2 worm cellular contexts compared by ENCODE assay signal in the genomic region with DNA sequence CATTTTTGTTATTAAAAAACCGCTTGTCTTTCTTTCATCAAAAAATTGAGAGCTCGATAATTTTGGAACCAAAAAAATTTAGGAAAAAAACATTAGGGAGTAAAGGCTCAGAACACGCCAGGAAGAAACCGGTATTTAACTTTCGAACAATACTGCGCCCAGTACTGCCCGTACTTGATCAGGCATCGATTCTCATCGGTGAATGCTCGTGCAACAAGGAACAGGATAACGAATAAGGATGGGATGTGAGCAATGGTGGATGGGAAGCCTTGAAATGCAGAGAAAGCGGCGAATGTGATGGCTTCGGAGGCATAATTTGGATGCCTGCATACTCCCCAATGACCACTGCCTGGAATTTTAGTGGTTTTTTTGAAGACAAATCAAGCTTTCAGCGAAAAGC.
A peak's percentile ranks its signal among the peaks of the same experiment; 100 is the strongest.
TF ChIP-seq lines count a peak whose summit lies in the region.

No protein-coding gene starts in this region.

TF ChIP-seq in whole organism, L4 larva, 104 proteins besides CTCF, POLR2A, EP300 and RAD21:
- no peak for TF ChIP-seq unc-130 (GFP tag; optimal IDR thresholded peaks at IDR 0.05; lab: Kevin White, UChicago)
- no peak for TF ChIP-seq F10B5.3 (tag; optimal IDR thresholded peaks at IDR 0.05; lab: Kevin White, UChicago)
- TF ChIP-seq F44E2.7 (GFP tag; IDR thresholded peaks at IDR 0.05; lab: Robert Waterston, UW) = 0 out of 2 replicates have a peak, but pooled peaks have one; percentile 74
- TF ChIP-seq egl-43 (GFP tag; IDR thresholded peaks at IDR 0.05; lab: Robert Waterston, UW) = 0 out of 2 replicates have a peak, but pooled peaks have one; percentile 17
- TF ChIP-seq lin-38 (GFP tag; IDR thresholded peaks at IDR 0.05; lab: Robert Waterston, UW) = 0 out of 2 replicates have a peak, but pooled peaks have one; percentile 21
- no peak for TF ChIP-seq lin-29 (GFP tag; IDR thresholded peaks at IDR 0.05; lab: Robert Waterston, UW)
- TF ChIP-seq snpc-1.2 (GFP tag; IDR thresholded peaks at IDR 0.05; lab: Robert Waterston, UW) = peak; percentile 67
- TF ChIP-seq spr-1 (tag; optimal IDR thresholded peaks at IDR 0.05; lab: Kevin White, UChicago) = no peak
- 0 out of 2 replicates have a peak, but pooled peaks have one; percentile 6 for TF ChIP-seq tra-1 (GFP tag; IDR thresholded peaks at IDR 0.05; lab: Robert Waterston, UW)
- 0 out of 2 replicates have a peak, but pooled peaks have one; percentile 49 for TF ChIP-seq Y105C5A.15 (GFP tag; IDR thresholded peaks at IDR 0.05; lab: Robert Waterston, UW)
- no peak for TF ChIP-seq skn-1 (tag; optimal IDR thresholded peaks at IDR 0.05; lab: Kevin White, UChicago)

TF ChIP-seq in whole organism, young adult, 124 proteins besides CTCF, POLR2A, EP300 and RAD21:
- TF ChIP-seq C17E4.6 (GFP tag; IDR thresholded peaks at IDR 0.05; lab: Robert Waterston, UW) (peak; percentile 23; the same call in 1 of the 2 replicates), sdz-38 (tag; optimal IDR thresholded peaks at IDR 0.05; lab: Kevin White, UChicago) (no peak), lin-26 (GFP tag; IDR thresholded peaks at IDR 0.05; lab: Robert Waterston, UW) (peak; percentile 51), chd-7 (tag; optimal IDR thresholded peaks at IDR 0.05; lab: Kevin White, UChicago) (no peak), hlh-26 (GFP tag; conservative IDR thresholded peaks at IDR 0.05; lab: Robert Waterston, UW) (no peak), ceh-58 (GFP tag; IDR thresholded peaks at IDR 0.05; lab: Robert Waterston, UW) (no peak), atf-7 (tag; optimal IDR thresholded peaks at IDR 0.05; lab: Kevin White, UChicago) (no peak), madf-10 (tag; optimal IDR thresholded peaks at IDR 0.05; lab: Kevin White, UChicago) (no peak), attf-3 (GFP tag; conservative IDR thresholded peaks at IDR 0.05; lab: Robert Waterston, UW) (no peak), ztf-6 (GFP tag; IDR thresholded peaks at IDR 0.05; lab: Robert Waterston, UW) (no peak), B0019.2 (GFP tag; conservative IDR thresholded peaks at IDR 0.05; lab: Robert Waterston, UW) (0 out of 2 replicates have a peak, but pooled peaks have one; percentile 11), pbrm-1 (GFP tag; IDR thresholded peaks at IDR 0.05; lab: Robert Waterston, UW) (peak; percentile 59; the same call in 1 of the 2 replicates), ceh-91 (GFP tag; IDR thresholded peaks at IDR 0.05; lab: Robert Waterston, UW) (no peak), madf-3 (GFP tag; IDR thresholded peaks at IDR 0.05; lab: Robert Waterston, UW) (peak; percentile 87), nhr-179 (tag; optimal IDR thresholded peaks at IDR 0.05; lab: Kevin White, UChicago) (no peak), bed-1 (GFP tag; IDR thresholded peaks at IDR 0.05; lab: Robert Waterston, UW) (no peak), hmg-20 (GFP tag; IDR thresholded peaks at IDR 0.05; lab: Robert Waterston, UW) (no peak), D2030.7 (GFP tag; IDR thresholded peaks at IDR 0.05; lab: Robert Waterston, UW) (peak; percentile 30; the same call in 1 of the 2 replicates), ceh-40 (GFP tag; IDR thresholded peaks at IDR 0.05; lab: Robert Waterston, UW) (peak; percentile 52; the same call in 1 of the 2 replicates), Y53F4B.3 (GFP tag; IDR thresholded peaks at IDR 0.05; lab: Robert Waterston, UW) (no peak), mxl-1 (tag; optimal IDR thresholded peaks at IDR 0.05; lab: Kevin White, UChicago) (no peak), snpc-1.1 (tag; optimal IDR thresholded peaks at IDR 0.05; lab: Kevin White, UChicago; ENCODE audit: insufficient read depth) (no peak), lir-1 (GFP tag; conservative IDR thresholded peaks at IDR 0.05; lab: Robert Waterston, UW) (no peak), mel-28 (tag; optimal IDR thresholded peaks at IDR 0.05; lab: Kevin White, UChicago; ENCODE audit: borderline replicate concordance) (no peak), ama-1 (optimal IDR thresholded peaks at IDR 0.05; lab: Kevin White, UChicago) (no peak), ama-1 (GFP tag; optimal IDR thresholded peaks at IDR 0.05; lab: Kevin White, UChicago) (no peak), ets-4 (GFP tag; optimal IDR thresholded peaks at IDR 0.05; lab: Kevin White, UChicago) (no peak), F33H1.4 (GFP tag; IDR thresholded peaks at IDR 0.05; lab: Robert Waterston, UW) (peak; percentile 43), somi-1 (GFP tag; optimal IDR thresholded peaks at IDR 0.05; lab: Kevin White, UChicago) (no peak), madf-6 (GFP tag; IDR thresholded peaks at IDR 0.05; lab: Robert Waterston, UW) (peak; percentile 74), F39B2.1 (GFP tag; IDR thresholded peaks at IDR 0.05; lab: Robert Waterston, UW) (peak; percentile 13; the same call in 1 of the 2 replicates), lin-54 (GFP tag; optimal IDR thresholded peaks at IDR 0.05; lab: Kevin White, UChicago) (peak; percentile 43), nhr-80 (tag; optimal IDR thresholded peaks at IDR 0.05; lab: Kevin White, UChicago) (no peak), B0336.3 (GFP tag; IDR thresholded peaks at IDR 0.05; lab: Robert Waterston, UW) (peak; percentile 66), lag-1 (GFP tag; IDR thresholded peaks at IDR 0.05; lab: Robert Waterston, UW) (no peak), zim-3 (tag; optimal IDR thresholded peaks at IDR 0.05; lab: Kevin White, UChicago) (no peak), hmg-1.2 (GFP tag; IDR thresholded peaks at IDR 0.05; lab: Robert Waterston, UW) (peak; percentile 33; the same call in 1 of the 2 replicates), hsf-1 (GFP tag; IDR thresholded peaks at IDR 0.05; lab: Robert Waterston, UW) (0 out of 2 replicates have a peak, but pooled peaks have one; percentile 41), cebp-1 (GFP tag; IDR thresholded peaks at IDR 0.05; lab: Robert Waterston, UW) (no peak), cebp-1 (tag; optimal IDR thresholded peaks at IDR 0.05; lab: Kevin White, UChicago) (peak; percentile 4), dox-1 (GFP tag; IDR thresholded peaks at IDR 0.05; lab: Robert Waterston, UW) (0 out of 2 replicates have a peak, but pooled peaks have one; percentile 7), Y95B8A.8 (GFP tag; IDR thresholded peaks at IDR 0.05; lab: Robert Waterston, UW) (no peak), F57C9.4 (tag; optimal IDR thresholded peaks at IDR 0.05; lab: Kevin White, UChicago) (no peak), egl-44 (GFP tag; IDR thresholded peaks at IDR 0.05; lab: Robert Waterston, UW) (peak; percentile 66; the same call in 1 of the 2 replicates), attf-6 (GFP tag; IDR thresholded peaks at IDR 0.05; lab: Robert Waterston, UW) (peak; percentile 80), Y53G8AR.9 (GFP tag; conservative IDR thresholded peaks at IDR 0.05; lab: Robert Waterston, UW) (peak; percentile 84), aptf-3 (GFP tag; IDR thresholded peaks at IDR 0.05; lab: Robert Waterston, UW) (peak; percentile 89; the same call in 1 of the 2 replicates), aptf-2 (GFP tag; conservative IDR thresholded peaks at IDR 0.05; lab: Robert Waterston, UW) (no peak), mcd-1 (GFP tag; IDR thresholded peaks at IDR 0.05; lab: Robert Waterston, UW) (peak; percentile 46; the same call in 1 of the 2 replicates), nfyb-1 (GFP tag; IDR thresholded peaks at IDR 0.05; lab: Robert Waterston, UW) (no peak), rcor-1 (GFP tag; IDR thresholded peaks at IDR 0.05; lab: Robert Waterston, UW) (peak; percentile 69), ekl-4 (GFP tag; IDR thresholded peaks at IDR 0.05; lab: Robert Waterston, UW) (peak; percentile 83)
